Fruit fly (Drosophila melanogaster): ENCODE data around the gene CG5245.
"Not testable (repeated sequence)": the region's sequence is repeated elsewhere in the genome, so short reads cannot be mapped to it uniquely, and the experiment has no call there.

dm6 chr3R:12465198-12465597, 35.8 kb downstream of the CG5245 start, which contains the start of gene CG5608:
- not testable (repeated sequence) for TF ChIP-seq CG3065 (GFP tag; optimal IDR thresholded peaks at IDR 0.05); sens (GFP tag)

Measured in whole organism, embryonic.